Worm (Caenorhabditis elegans) whole organism, mixed stage, embryonic: ENCODE results near the gene eri-1.

Experiments
- blmp-1 ChIP-seq: fragments of 150-350 bp; optimal IDR thresholded peaks from 2 replicates; lab custom pipeline; 2014; ENCODE audit warnings: missing biosample characterization, missing genetic modification characterization
- hlh-1 ChIP-seq: fragments of 150-350 bp; optimal IDR thresholded peaks from 2 replicates; lab custom pipeline; 2014; ENCODE audit warnings: missing biosample characterization, missing genetic modification reagents, missing genetic modification characterization
- lin-13 ChIP-seq: fragments of 150-350 bp; optimal IDR thresholded peaks from 2 replicates; lab custom pipeline; 2014; ENCODE audit warnings: missing biosample characterization, missing genetic modification characterization
- lsy-2 ChIP-seq: fragments of 150-350 bp; optimal IDR thresholded peaks from 2 replicates; lab custom pipeline; 2014; ENCODE audit warnings: missing biosample characterization, missing genetic modification characterization
- mep-1 ChIP-seq: fragments of 150-350 bp; optimal IDR thresholded peaks from 2 replicates; lab custom pipeline; 2017; ENCODE audit warnings: missing biosample characterization, missing genetic modification reagents, missing genetic modification characterization, inconsistent platforms
- nhr-76 ChIP-seq: sonication (generic microtip); optimal IDR thresholded peaks from 2 replicates; lab custom pipeline; 2017; ENCODE audit warnings: missing biosample characterization, missing genetic modification characterization
- pha-4 ChIP-seq: fragments of 150-350 bp; optimal IDR thresholded peaks from 2 replicates; lab custom pipeline; 2018; ENCODE audit warnings: missing biosample characterization, missing genetic modification reagents, missing genetic modification characterization
- unc-39 ChIP-seq: fragments of 150-350 bp; optimal IDR thresholded peaks from 2 replicates; lab custom pipeline; 2014; ENCODE audit warnings: missing biosample characterization, missing genetic modification characterization
- ztf-11 ChIP-seq: fragments of 150-350 bp; optimal IDR thresholded peaks from 2 replicates; lab custom pipeline; 2014; ENCODE audit warnings: missing biosample characterization, missing genetic modification characterization

- TF ChIP-seq blmp-1 = no peak
- no peak for TF ChIP-seq lin-13 (tag; lab: Kevin White, UChicago)
- TF ChIP-seq unc-39 (tag; lab: Kevin White, UChicago) = no peak
- no peak for TF ChIP-seq nhr-76
- no peak for TF ChIP-seq mep-1
- no peak for TF ChIP-seq ztf-11 (tag; lab: Kevin White, UChicago)
- no peak for TF ChIP-seq lsy-2 (tag; lab: Kevin White, UChicago)
- no peak for TF ChIP-seq pha-4 (tag; lab: Kevin White, UChicago)
- TF ChIP-seq hlh-1 (tag; lab: Kevin White, UChicago) = no peak
These were observed 42.3 kb upstream of the eri-1 start for ce11 chrIV:462050-462449.
